Worm (Caenorhabditis elegans) whole organism, L4 larva: ENCODE results near the gene sra-9.

ENCODE experiments used
- D1046.2 ChIP-seq: fragments of 200-800 bp; sonication (Bioruptor generic); IDR thresholded peaks from 2 replicates; pipeline ENCODE4 v1.3.6; 2022; ENCODE audit warnings: missing genetic modification characterization, missing compliant biosample characterization
- F37D6.2 ChIP-seq: sonication (generic microtip); optimal IDR thresholded peaks from 2 replicates; lab custom pipeline; 2016; ENCODE audit warnings: mild to moderate bottlenecking, missing genetic modification characterization, missing compliant biosample characterization
- R02D3.7 ChIP-seq: fragments of 150-350 bp; sonication (generic microtip); optimal IDR thresholded peaks from 3 replicates; lab custom pipeline; 2014; ENCODE audit warnings: missing biosample characterization, missing genetic modification characterization
- T20F7.1 ChIP-seq: fragments of 200-800 bp; sonication (Bioruptor generic); optimal IDR thresholded peaks from 2 replicates; lab custom pipeline; 2018; ENCODE audit warnings: mild to moderate bottlenecking, missing genetic modification characterization, missing compliant biosample characterization
- aha-1 ChIP-seq: fragments of 150-350 bp; peaks from one replicate; lab custom pipeline; 2014; ENCODE audit warnings: missing biosample characterization, missing genetic modification characterization
- attf-4 ChIP-seq: sonication (generic microtip); optimal IDR thresholded peaks from 3 replicates; lab custom pipeline; 2017; ENCODE audit warnings: missing biosample characterization, missing genetic modification characterization
- ceh-20 ChIP-seq: fragments of 200-800 bp; sonication (Bioruptor generic); IDR thresholded peaks from 2 replicates; pipeline ENCODE4 v1.3.6; 2022; ENCODE audit warnings: missing genetic modification reagents, missing genetic modification characterization, missing compliant biosample characterization
- ceh-28 ChIP-seq: fragments of 150-350 bp; optimal IDR thresholded peaks from 2 replicates; lab custom pipeline; 2014; ENCODE audit warnings: missing biosample characterization, missing genetic modification reagents, missing genetic modification characterization
- ceh-32 ChIP-seq: sonication (generic microtip); optimal IDR thresholded peaks from 2 replicates; lab custom pipeline; 2016; ENCODE audit warnings: mild to moderate bottlenecking, missing genetic modification characterization, missing compliant biosample characterization; ENCODE audit not compliant: poor library complexity
- ceh-62 ChIP-seq: sonication (generic microtip); optimal IDR thresholded peaks from 2 replicates; lab custom pipeline; 2017; ENCODE audit warnings: missing biosample characterization, missing genetic modification characterization
- ctbp-1 ChIP-seq: fragments of 200-800 bp; sonication (Bioruptor generic); IDR thresholded peaks from 2 replicates; pipeline ENCODE4 v1.3.6; 2022; ENCODE audit warnings: missing genetic modification reagents, missing genetic modification characterization, missing compliant biosample characterization
- daf-19 ChIP-seq: fragments of 200-800 bp; sonication (Bioruptor generic); conservative IDR thresholded peaks from 2 replicates; pipeline ENCODE4 v1.3.6; 2022; ENCODE audit warnings: missing genetic modification characterization, missing compliant biosample characterization
- dmd-6 ChIP-seq: fragments of 200-800 bp; sonication (Bioruptor generic); IDR thresholded peaks from 2 replicates; pipeline ENCODE4 v1.3.6; 2022; ENCODE audit warnings: missing genetic modification reagents, missing genetic modification characterization, missing compliant biosample characterization
- dmd-8 ChIP-seq: fragments of 200-800 bp; sonication (Bioruptor generic); IDR thresholded peaks from 2 replicates; pipeline ENCODE4 v1.3.6; 2022; ENCODE audit warnings: missing genetic modification characterization, missing compliant biosample characterization
- dpl-1 ChIP-seq: fragments of 150-350 bp; optimal IDR thresholded peaks from 2 replicates; lab custom pipeline; 2014; ENCODE audit warnings: missing biosample characterization, missing genetic modification reagents, missing genetic modification characterization
- duxl-1 ChIP-seq: sonication (generic microtip); optimal IDR thresholded peaks from 2 replicates; lab custom pipeline; 2016; ENCODE audit warnings: mild to moderate bottlenecking, missing genetic modification characterization, moderate library complexity, missing compliant biosample characterization; ENCODE audit not compliant: poor library complexity
- dve-1 ChIP-seq: sonication (generic microtip); optimal IDR thresholded peaks from 2 replicates; lab custom pipeline; 2017; ENCODE audit warnings: antibody characterized with exemption, mild to moderate bottlenecking, missing genetic modification characterization, missing compliant biosample characterization; ENCODE audit not compliant: insufficient read depth
- egl-27 ChIP-seq: sonication (generic microtip); optimal IDR thresholded peaks from 3 replicates; lab custom pipeline; 2017; ENCODE audit warnings: missing biosample characterization, missing genetic modification reagents, missing genetic modification characterization
- hlh-11 ChIP-seq: fragments of 200-800 bp; sonication (Bioruptor generic); optimal IDR thresholded peaks from 2 replicates; lab custom pipeline; 2018; ENCODE audit warnings: mild to moderate bottlenecking, missing genetic modification characterization, missing compliant biosample characterization
- hlh-30 ChIP-seq: sonication (generic microtip); optimal IDR thresholded peaks from 2 replicates; lab custom pipeline; 2017; ENCODE audit warnings: antibody characterized with exemption, mild to moderate bottlenecking, missing genetic modification characterization, missing compliant biosample characterization; ENCODE audit not compliant: insufficient read depth
- lin-15B ChIP-seq: fragments of 150-350 bp; sonication (generic microtip); optimal IDR thresholded peaks from 3 replicates; lab custom pipeline; 2014; ENCODE audit warnings: missing biosample characterization, missing genetic modification characterization
- lsy-2 ChIP-seq, 2 experiments: fragments of 150-350 bp in 1 of 2; sonication (generic microtip) in 1 of 2; optimal IDR thresholded peaks; 2 replicates each; lab custom pipeline; 2014 to 2017; ENCODE audit warnings: missing biosample characterization in 2 of 2, missing genetic modification characterization in 2 of 2
- mdt-29 ChIP-seq: fragments of 200-800 bp; sonication (Bioruptor generic); IDR thresholded peaks from 2 replicates; pipeline ENCODE4 v1.3.6; 2022; ENCODE audit warnings: missing genetic modification reagents, missing genetic modification characterization, missing compliant biosample characterization
- mep-1 ChIP-seq: fragments of 150-350 bp; sonication (generic microtip); optimal IDR thresholded peaks from 3 replicates; lab custom pipeline; 2014; ENCODE audit warnings: missing biosample characterization, missing genetic modification characterization
- mxl-2 ChIP-seq: fragments of 200-800 bp; sonication (Bioruptor generic); conservative IDR thresholded peaks from 2 replicates; pipeline ENCODE4 v1.3.6; 2022; ENCODE audit warnings: missing genetic modification reagents, missing genetic modification characterization, missing compliant biosample characterization
- nhr-102 ChIP-seq: sonication (generic microtip); optimal IDR thresholded peaks from 2 replicates; lab custom pipeline; 2016; ENCODE audit warnings: mild to moderate bottlenecking, missing genetic modification characterization, moderate library complexity, missing compliant biosample characterization
- nhr-11 ChIP-seq: fragments of 150-350 bp; optimal IDR thresholded peaks from 2 replicates; lab custom pipeline; 2014; ENCODE audit warnings: missing biosample characterization, missing genetic modification characterization
- nhr-25 ChIP-seq: sonication (generic microtip); optimal IDR thresholded peaks from 2 replicates; lab custom pipeline; 2017; ENCODE audit warnings: missing genetic modification characterization, mild to moderate bottlenecking, missing compliant biosample characterization, antibody characterized with exemption, moderate library complexity, borderline replicate concordance; ENCODE audit not compliant: insufficient read depth
- nhr-28 ChIP-seq: fragments of 150-350 bp; optimal IDR thresholded peaks from 2 replicates; lab custom pipeline; 2014; ENCODE audit warnings: missing biosample characterization, missing genetic modification characterization
- nhr-41 ChIP-seq: fragments of 200-800 bp; sonication (Bioruptor generic); IDR thresholded peaks from 2 replicates; pipeline ENCODE4 v1.3.6; 2022; ENCODE audit warnings: missing genetic modification reagents, missing genetic modification characterization, missing compliant biosample characterization
- nhr-6 ChIP-seq: fragments of 150-350 bp; optimal IDR thresholded peaks from 2 replicates; lab custom pipeline; 2014; ENCODE audit warnings: missing biosample characterization, missing genetic modification characterization
- nhr-77 ChIP-seq: fragments of 150-350 bp; optimal IDR thresholded peaks from 2 replicates; lab custom pipeline; 2014; ENCODE audit warnings: missing biosample characterization, missing genetic modification characterization
- rbr-2 ChIP-seq: sonication (generic microtip); optimal IDR thresholded peaks from 2 replicates; lab custom pipeline; 2016; ENCODE audit warnings: missing genotype, missing genetic modification characterization, missing compliant biosample characterization
- snpc-1.2 ChIP-seq: fragments of 200-800 bp; sonication (Bioruptor generic); IDR thresholded peaks from 2 replicates; pipeline ENCODE4 v1.3.6; 2022; ENCODE audit warnings: missing genetic modification reagents, missing genetic modification characterization, missing compliant biosample characterization
- tag-97 ChIP-seq: fragments of 200-800 bp; sonication (Bioruptor generic); IDR thresholded peaks from 2 replicates; pipeline ENCODE4 v1.3.6; 2022; ENCODE audit warnings: missing genetic modification characterization, missing compliant biosample characterization
- unc-130 ChIP-seq: sonication (generic microtip); optimal IDR thresholded peaks from 2 replicates; lab custom pipeline; 2016; ENCODE audit warnings: missing genetic modification reagents, missing genetic modification characterization, missing compliant biosample characterization
- unc-39 ChIP-seq: sonication (generic microtip); optimal IDR thresholded peaks from 2 replicates; lab custom pipeline; 2017; ENCODE audit warnings: missing biosample characterization, missing genetic modification characterization
- unc-62 ChIP-seq, 3 experiments: fragments of 150-350 bp in 1 of 3; sonication (generic microtip); optimal IDR thresholded peaks in 2 of 3; peaks in 1 of 3; 1 replicate in 1 of 3; 2 replicates in 2 of 3; lab custom pipeline; 2014 to 2017; ENCODE audit warnings: missing biosample characterization in 3 of 3, missing genetic modification characterization in 3 of 3, missing genetic modification reagents in 3 of 3, missing genotype in 1 of 3
- ztf-11 ChIP-seq: fragments of 150-350 bp; optimal IDR thresholded peaks from 2 replicates; lab custom pipeline; 2014; ENCODE audit warnings: missing biosample characterization, missing genetic modification characterization

sra-9 gene

DNA sequence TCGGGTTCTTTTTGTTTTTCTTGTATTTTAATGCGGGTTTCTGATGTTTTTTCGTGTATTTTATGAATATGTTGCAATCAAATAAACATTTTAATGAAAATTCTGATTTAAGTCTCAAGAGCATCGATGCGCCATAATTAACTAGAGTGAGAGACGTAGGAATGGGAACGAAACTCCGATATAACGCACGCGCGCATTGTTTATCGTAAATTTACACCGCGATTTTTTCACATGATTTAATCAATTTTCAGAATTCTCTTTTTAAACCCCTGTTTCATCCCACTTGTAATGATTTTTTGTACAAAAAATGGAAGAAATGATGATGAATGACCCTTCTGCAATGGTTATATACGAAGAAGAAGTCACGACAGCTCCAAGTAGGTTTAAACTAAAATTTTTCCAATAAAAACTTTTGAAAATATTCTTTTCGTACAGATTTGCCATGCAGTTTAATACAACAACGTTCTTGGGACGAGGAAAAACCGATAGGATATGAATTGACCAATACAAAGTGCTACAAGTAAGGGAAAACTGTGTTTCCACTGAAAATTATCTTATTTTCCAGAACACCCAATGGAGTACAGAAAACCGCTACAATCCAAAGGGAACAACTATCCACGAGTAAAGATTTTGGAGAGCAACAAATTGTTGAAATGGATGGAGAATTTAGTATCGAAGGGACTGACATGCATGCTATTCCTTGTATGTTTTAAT is 25.5 kb downstream of the sra-9 start, which contains the start of gene zfp-2 (continued):
- no peak for TF ChIP-seq egl-27 (tag; lab: Kevin White, UChicago)

DNA sequence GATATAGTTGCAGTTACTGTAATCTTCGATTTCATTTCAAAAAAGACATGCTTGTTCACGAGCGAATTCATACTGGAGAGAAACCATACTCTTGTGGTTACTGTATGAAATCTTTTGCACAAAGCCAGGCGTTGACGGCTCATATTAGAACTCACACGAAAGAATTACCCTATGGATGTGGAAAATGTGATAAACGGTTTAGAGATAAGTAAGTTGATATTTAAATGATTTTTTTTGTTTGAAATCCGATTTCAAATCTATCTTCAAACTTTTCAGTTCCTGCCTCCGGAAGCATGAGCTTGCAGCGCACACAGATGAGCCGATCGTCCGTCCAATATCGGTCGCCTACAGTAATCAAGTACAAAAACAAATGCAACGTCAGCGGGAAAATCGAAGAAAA is 26.8 kb downstream of the sra-9 start:
- TF ChIP-seq snpc-1.2 (no peak), aha-1 (tag; lab: Kevin White, UChicago) (peak; percentile 66), unc-62 (GFP tag; optimal IDR thresholded peaks at IDR 0.05 in 1 of 2; lab: Kevin White, UChicago) (peak in 1 of 2 experiments; percentile 58), unc-62 (tag; optimal IDR thresholded peaks at IDR 0.05; lab: Kevin White, UChicago) (no peak), lin-15B (tag; lab: Kevin White, UChicago) (no peak)

DNA sequence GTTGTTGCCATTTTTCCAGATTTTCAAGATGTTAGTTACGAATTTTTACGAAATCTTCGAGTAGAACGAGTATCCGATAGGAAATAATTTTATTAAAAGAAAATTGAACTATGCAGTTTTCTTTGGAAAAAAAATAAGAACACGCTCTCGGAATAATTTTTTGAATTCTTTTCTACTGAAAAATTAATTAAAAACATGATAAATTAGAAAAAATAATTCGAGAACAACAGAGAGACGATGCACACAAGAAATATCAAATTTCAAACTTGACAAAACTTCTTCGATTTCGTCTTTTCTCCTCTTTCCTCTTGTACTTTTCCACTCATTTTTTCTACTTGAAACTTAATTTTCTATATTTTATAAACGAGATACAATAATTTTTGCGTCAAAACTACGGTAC is 27.8 kb downstream of the sra-9 start, which contains the start of gene F35H8.4:
Gene F35H8.4, minus strand, starts transcription at position 101 of the 400 bp plus-strand sequence.
- TF ChIP-seq lsy-2 (tag; optimal IDR thresholded peaks at IDR 0.05; lab: Kevin White, UChicago) (peak in 1 of 2 experiments; percentile 2), nhr-6 (tag; lab: Kevin White, UChicago) (no peak)

DNA sequence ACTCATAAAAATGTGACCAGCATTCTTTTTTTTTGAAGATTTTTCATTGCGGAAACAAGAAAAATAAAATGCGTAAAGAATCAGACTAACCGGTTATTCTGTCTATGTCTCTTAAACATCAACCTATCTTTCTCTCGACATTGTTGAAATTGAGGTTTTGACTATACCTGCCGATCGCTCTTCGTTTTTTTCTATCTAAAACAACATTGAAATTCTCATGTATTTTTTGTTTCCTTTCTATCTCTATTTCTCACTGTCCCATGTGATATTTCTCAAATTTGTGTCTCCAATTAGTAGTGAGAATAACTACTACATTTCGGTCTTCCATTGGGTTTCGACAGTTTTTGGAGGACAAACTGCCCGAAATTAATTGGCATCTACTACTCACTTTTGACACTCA is 28.8 kb downstream of the sra-9 start:
- TF ChIP-seq nhr-28, result peak; percentile 64
- 0 out of 2 replicates have a peak, but pooled peaks have one; percentile 6 for TF ChIP-seq dmd-6 (GFP tag; lab: Robert Waterston, UW)
- TF ChIP-seq mep-1 (tag; lab: Kevin White, UChicago), result peak; percentile 15
- TF ChIP-seq hlh-30 (tag; lab: Kevin White, UChicago), result peak; percentile 42
- peak; percentile 5 for TF ChIP-seq dve-1
- peak; percentile 15 for TF ChIP-seq hlh-11 (tag; lab: Kevin White, UChicago)
- no peak for TF ChIP-seq ceh-62
- peak in 1 of 2 experiments; percentile 3 for TF ChIP-seq lsy-2 (tag; optimal IDR thresholded peaks at IDR 0.05; lab: Kevin White, UChicago)
- TF ChIP-seq nhr-25 (tag; lab: Kevin White, UChicago), result peak; percentile 37
- TF ChIP-seq R02D3.7 (tag; lab: Kevin White, UChicago), result no peak
- peak; percentile 6 for TF ChIP-seq T20F7.1 (GFP tag; lab: Kevin White, UChicago)
- TF ChIP-seq, all 104 proteins: peak for 9

DNA sequence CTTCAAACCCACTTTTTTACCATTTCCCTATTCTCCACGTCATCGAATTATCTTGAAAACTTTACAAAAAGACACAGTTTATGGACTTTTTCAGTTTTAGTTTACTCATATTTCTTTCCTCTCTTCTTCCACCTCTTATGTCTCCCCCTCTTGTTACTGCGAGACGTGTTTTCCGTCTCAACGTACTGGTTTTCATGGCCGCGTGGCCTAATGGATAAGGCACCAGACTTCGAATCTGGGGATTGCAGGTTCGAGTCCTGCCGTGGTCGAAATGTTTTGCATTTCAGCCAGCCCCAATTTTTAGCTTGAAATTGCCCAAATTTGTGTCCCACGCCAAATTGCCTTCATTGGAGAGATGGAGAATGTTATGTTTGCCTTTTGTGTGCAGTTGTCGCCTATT is 33.9 kb downstream of the sra-9 start:
- no peak for TF ChIP-seq nhr-77 (tag; lab: Kevin White, UChicago)
- TF ChIP-seq F37D6.2 (tag; lab: Kevin White, UChicago), result no peak
- TF ChIP-seq rbr-2 (tag; lab: Kevin White, UChicago), result peak; percentile 50
- TF ChIP-seq attf-4, result no peak
- peak; percentile 93 for TF ChIP-seq dmd-8 (GFP tag; lab: Robert Waterston, UW)
- peak; percentile 78 for TF ChIP-seq ctbp-1 (GFP tag; lab: Robert Waterston, UW)
- TF ChIP-seq T20F7.1 (GFP tag; lab: Kevin White, UChicago), result peak; percentile 78
- TF ChIP-seq nhr-102 (tag; lab: Kevin White, UChicago), result peak; percentile 50
- TF ChIP-seq nhr-11 (tag; lab: Kevin White, UChicago), result peak; percentile 71
- TF ChIP-seq nhr-41, result peak; percentile 82; the same call in 1 of the 2 replicates
- TF ChIP-seq ceh-62, result no peak
- no peak for TF ChIP-seq nhr-25 (tag; lab: Kevin White, UChicago)
- TF ChIP-seq dpl-1 (GFP tag; lab: Kevin White, UChicago), result peak; percentile 20
- no peak for TF ChIP-seq ceh-32 (tag; lab: Kevin White, UChicago)
- TF ChIP-seq dve-1, result peak; percentile 41
- no peak for TF ChIP-seq daf-19
- no peak for TF ChIP-seq ztf-11
- TF ChIP-seq ceh-20 (GFP tag; lab: Robert Waterston, UW), result peak; percentile 76; the same call in 1 of the 2 replicates
- no peak for TF ChIP-seq unc-62 (GFP tag; optimal IDR thresholded peaks at IDR 0.05 in 1 of 2; lab: Kevin White, UChicago)
- no peak for TF ChIP-seq unc-62 (tag; optimal IDR thresholded peaks at IDR 0.05; lab: Kevin White, UChicago)
- TF ChIP-seq D1046.2 (GFP tag; lab: Robert Waterston, UW), result peak; percentile 85
- peak; percentile 63 for TF ChIP-seq unc-130 (GFP tag; lab: Kevin White, UChicago)
- TF ChIP-seq tag-97 (GFP tag; lab: Robert Waterston, UW), result no peak
- TF ChIP-seq ceh-28, result no peak
- TF ChIP-seq mep-1 (tag; lab: Kevin White, UChicago), result peak; percentile 64
- TF ChIP-seq unc-39 (tag; lab: Kevin White, UChicago), result no peak
- peak; percentile 59 for TF ChIP-seq duxl-1
- TF ChIP-seq mdt-29, result peak; percentile 68; the same call in 1 of the 2 replicates
- peak; percentile 69; the same call in 1 of the 2 replicates for TF ChIP-seq mxl-2 (GFP tag; lab: Robert Waterston, UW)
- TF ChIP-seq hlh-11 (tag; lab: Kevin White, UChicago), result peak; percentile 72
